Fruit fly (Drosophila melanogaster) whole organism, embryonic: ENCODE data around the gene CG17717.

Experiments used
- CG14667 ChIP-seq: fragments of 200-800 bp; sonication (Bioruptor generic); IDR thresholded peaks from 2 replicates; pipeline ENCODE4 v1.3.6; 2022; ENCODE audit warnings: missing biosample characterization, missing genetic modification characterization
- Doc3 ChIP-seq: fragments of 200-800 bp; sonication (Bioruptor generic); IDR thresholded peaks from 3 replicates; pipeline ENCODE4 v1.3.6; 2022; ENCODE audit warnings: missing biosample characterization, missing genetic modification characterization; ENCODE audit not compliant: partially characterized antibody
- GATAe ChIP-seq: fragments of 200-800 bp; sonication (Bioruptor generic); conservative IDR thresholded peaks from 2 replicates; pipeline ENCODE4 v1.3.6; 2022; ENCODE audit warnings: missing biosample characterization, missing genetic modification characterization
- Hand ChIP-seq: fragments of 200-800 bp; sonication (Bioruptor generic); optimal IDR thresholded peaks from 2 replicates; lab custom pipeline; 2017; ENCODE audit warnings: mild to moderate bottlenecking, missing biosample characterization, missing genetic modification reagents, missing genetic modification characterization
- Hr78 ChIP-seq, 2 experiments: fragments of 200-800 bp in 1 of 2; fragments of >200 bp in 1 of 2; sonication (Bioruptor generic) in 1 of 2; optimal IDR thresholded peaks; 2 replicates each; lab custom pipeline; 2017 to 2019; ENCODE audit warnings: missing biosample characterization in 2 of 2, missing genetic modification characterization in 2 of 2, mild to moderate bottlenecking in 1 of 2, moderate library complexity in 1 of 2
- Taf1 ChIP-seq: fragments of 200-800 bp; sonication (Bioruptor generic); IDR thresholded peaks from 2 replicates; pipeline ENCODE4 v1.3.6; 2022; ENCODE audit warnings: missing biosample characterization, missing genetic modification characterization

DNA sequence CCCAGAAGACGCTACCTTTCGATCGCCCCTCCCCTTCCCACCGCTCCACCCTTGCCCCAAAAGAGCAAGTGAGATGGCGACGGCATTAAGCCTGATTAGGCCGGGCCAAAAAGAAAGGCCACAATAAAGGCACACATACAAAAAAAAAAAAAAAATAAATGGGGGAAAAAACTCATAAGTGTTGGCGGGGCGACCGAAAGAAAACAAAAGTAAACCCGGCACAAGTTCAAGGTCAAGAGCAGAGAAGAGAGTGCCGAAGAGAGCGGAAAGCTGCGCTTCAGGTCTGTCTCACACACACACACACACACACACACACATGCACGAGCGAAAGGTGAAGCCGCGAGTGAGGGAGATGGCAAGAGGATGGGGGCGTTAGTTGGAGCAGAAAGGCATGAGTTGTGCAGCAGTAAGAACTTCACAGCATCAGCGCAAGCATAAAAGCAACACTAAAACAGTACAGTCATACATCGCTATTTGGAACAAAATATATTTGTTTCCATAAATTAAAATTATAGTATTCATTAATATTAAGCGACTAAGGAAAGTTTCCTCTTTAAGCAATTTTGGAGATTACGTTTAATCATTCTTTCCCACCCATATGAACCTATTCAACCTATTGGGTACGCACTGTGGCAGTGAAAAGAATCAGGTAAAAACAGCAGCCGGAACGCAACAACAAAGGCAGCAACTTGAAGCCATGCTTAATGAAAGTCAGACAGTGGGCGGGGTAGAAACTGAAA is 35.1 kb downstream of the CG17717 start:
- TF ChIP-seq GATAe (GFP tag; lab: Robert Waterston, UW) (no peak), Doc3 (no peak), Hand (GFP tag; lab: Kevin White, UChicago) (no peak), Hr78 (GFP tag; optimal IDR thresholded peaks at IDR 0.05; lab: Kevin White, UChicago) (peak in 1 of 2 experiments; percentile 50), CG14667 (no peak), Taf1 (no peak)
